Fruit fly (Drosophila melanogaster): ENCODE results near the gene CG6675.

Gene CG6675

dm6 chr2L:22134091-22134730 lies 25.4 kb downstream of the CG6675 start (continued):
- peak; percentile 15 for TF ChIP-seq Rel (GFP tag; optimal IDR thresholded peaks at IDR 0.05)
- no peak for TF ChIP-seq Rel (tag; optimal IDR thresholded peaks at IDR 0.05)
- no peak for TF ChIP-seq sv (GFP tag; optimal IDR thresholded peaks at IDR 0.05)
- no peak for TF ChIP-seq N (GFP tag; optimal IDR thresholded peaks at IDR 0.05)

dm6 chr2L:22139354-22139753 lies 30.6 kb downstream of the CG6675 start:
- TF ChIP-seq usp (GFP tag; optimal IDR thresholded peaks at IDR 0.05) (no peak), br (GFP tag; optimal IDR thresholded peaks at IDR 0.05) (peak; percentile 29)

- TF ChIP-seq dmrt93B (GFP tag; optimal IDR thresholded peaks at IDR 0.05) (no peak), foxo (GFP tag; optimal IDR thresholded peaks at IDR 0.05) (no peak), Abd-B (GFP tag; optimal IDR thresholded peaks at IDR 0.05) (no peak), dl (GFP tag; optimal IDR thresholded peaks at IDR 0.05; ENCODE audit: insufficient read depth in 1 of 2, partially characterized antibody in 2 of 2) (no peak), Dif (GFP tag; optimal IDR thresholded peaks at IDR 0.05; ENCODE audit: partially characterized antibody) (no peak), Hr78 (GFP tag; optimal IDR thresholded peaks at IDR 0.05) (no peak), CG32264 (GFP tag; optimal IDR thresholded peaks at IDR 0.05) (no peak), woc (GFP tag; optimal IDR thresholded peaks at IDR 0.05) (no peak), Myc (optimal IDR thresholded peaks at IDR 0.05) (no peak), sv (GFP tag; optimal IDR thresholded peaks at IDR 0.05) (no peak), sage (GFP tag; optimal IDR thresholded peaks at IDR 0.05) (no peak), Sp1 (GFP tag; optimal IDR thresholded peaks at IDR 0.05) (no peak), GATAd (GFP tag; optimal IDR thresholded peaks at IDR 0.05) (no peak), Vsx2 (GFP tag; optimal IDR thresholded peaks at IDR 0.05; ENCODE audit: partially characterized antibody) (no peak), N (GFP tag; optimal IDR thresholded peaks at IDR 0.05) (no peak), Hnf4 (GFP tag; optimal IDR thresholded peaks at IDR 0.05) (no peak), Hr83 (GFP tag; optimal IDR thresholded peaks at IDR 0.05; ENCODE audit: poor library complexity, severe bottlenecking) (no peak), h (GFP tag; optimal IDR thresholded peaks at IDR 0.05) (no peak), Dfd (GFP tag; optimal IDR thresholded peaks at IDR 0.05) (no peak), CrebA (GFP tag; optimal IDR thresholded peaks at IDR 0.05; ENCODE audit: borderline replicate concordance) (no peak)
Observed at dm6 chr2L:22139960-22140359, 31.2 kb downstream of the CG6675 start.

dm6 chr2L:22142696-22143176 lies 34.0 kb downstream of the CG6675 start:
- TF ChIP-seq ey (GFP tag; optimal IDR thresholded peaks at IDR 0.05), result no peak
- no peak for TF ChIP-seq Rel (GFP tag; optimal IDR thresholded peaks at IDR 0.05)
- no peak for TF ChIP-seq Rel (tag; optimal IDR thresholded peaks at IDR 0.05)
- no peak for TF ChIP-seq jim (GFP tag; optimal IDR thresholded peaks at IDR 0.05)
- TF ChIP-seq foxo (GFP tag; optimal IDR thresholded peaks at IDR 0.05), result no peak
- TF ChIP-seq Dif (GFP tag; optimal IDR thresholded peaks at IDR 0.05; ENCODE audit: partially characterized antibody), result no peak
- no peak for TF ChIP-seq Hnf4 (GFP tag; optimal IDR thresholded peaks at IDR 0.05)
- no peak for TF ChIP-seq CG32264 (GFP tag; optimal IDR thresholded peaks at IDR 0.05)
- TF ChIP-seq dsf (GFP tag; optimal IDR thresholded peaks at IDR 0.05; ENCODE audit: borderline replicate concordance), result no peak
- TF ChIP-seq sage (GFP tag; optimal IDR thresholded peaks at IDR 0.05), result no peak

dm6 chr2L:22144127-22144526 lies 35.4 kb downstream of the CG6675 start:
- TF ChIP-seq Dif (GFP tag; optimal IDR thresholded peaks at IDR 0.05; ENCODE audit: partially characterized antibody) (no peak), CrebA (GFP tag; optimal IDR thresholded peaks at IDR 0.05; ENCODE audit: borderline replicate concordance) (no peak), tai (GFP tag; optimal IDR thresholded peaks at IDR 0.05) (no peak), N (GFP tag; optimal IDR thresholded peaks at IDR 0.05) (no peak), Jra (GFP tag; optimal IDR thresholded peaks at IDR 0.05) (no peak), dmrt93B (GFP tag; optimal IDR thresholded peaks at IDR 0.05) (no peak), sv (GFP tag; optimal IDR thresholded peaks at IDR 0.05) (no peak), pan (optimal IDR thresholded peaks at IDR 0.05) (no peak), sage (GFP tag; optimal IDR thresholded peaks at IDR 0.05) (no peak), Vsx2 (GFP tag; optimal IDR thresholded peaks at IDR 0.05; ENCODE audit: partially characterized antibody) (no peak), dl (GFP tag; optimal IDR thresholded peaks at IDR 0.05; ENCODE audit: insufficient read depth in 1 of 2, partially characterized antibody in 2 of 2) (no peak)
